Fruit fly (Drosophila melanogaster): Measurements from ENCODE around the gene CG15024.

CG15024 gene

dm6 chr3L:4431111-4431730 is 32.4 kb downstream of the CG15024 start:
- TF ChIP-seq CG7101 (tag; optimal IDR thresholded peaks at IDR 0.05) (no peak), ovo (GFP tag; optimal IDR thresholded peaks at IDR 0.05) (no peak), cnc (optimal IDR thresholded peaks at IDR 0.05) (no peak), Clk (GFP tag; optimal IDR thresholded peaks at IDR 0.05) (no peak), CG14711 (tag; optimal IDR thresholded peaks at IDR 0.05) (no peak), bab1 (GFP tag; optimal IDR thresholded peaks at IDR 0.05) (no peak), toe (GFP tag; optimal IDR thresholded peaks at IDR 0.05) (no peak), CG11617 (GFP tag; optimal IDR thresholded peaks at IDR 0.05) (no peak), CG1620 (GFP tag; optimal IDR thresholded peaks at IDR 0.05) (no peak), Crg-1 (GFP tag; optimal IDR thresholded peaks at IDR 0.05) (no peak), kay (GFP tag; ENCODE audit: borderline replicate concordance) (no peak), CG5204 (GFP tag; optimal IDR thresholded peaks at IDR 0.05) (no peak), Mnt (GFP tag; optimal IDR thresholded peaks at IDR 0.05) (no peak), Hr96 (GFP tag; optimal IDR thresholded peaks at IDR 0.05) (no peak), tj (GFP tag; optimal IDR thresholded peaks at IDR 0.05) (no peak), CG12768 (GFP tag; optimal IDR thresholded peaks at IDR 0.05) (no peak)

- TF ChIP-seq kay (GFP tag; ENCODE audit: borderline replicate concordance) (no peak), Hr96 (GFP tag; optimal IDR thresholded peaks at IDR 0.05) (no peak), toe (GFP tag; optimal IDR thresholded peaks at IDR 0.05) (no peak), CG7101 (tag; optimal IDR thresholded peaks at IDR 0.05) (no peak), Crg-1 (GFP tag; optimal IDR thresholded peaks at IDR 0.05) (no peak), CG33017 (tag; optimal IDR thresholded peaks at IDR 0.05) (no peak)
Observed at dm6 chr3L:4430331-4430730, 33.3 kb downstream of the CG15024 start.

- no peak for TF ChIP-seq pad (GFP tag; optimal IDR thresholded peaks at IDR 0.05)
- no peak for TF ChIP-seq CG33017 (tag; optimal IDR thresholded peaks at IDR 0.05)
- peak; percentile 80 for TF ChIP-seq CG14711 (tag; optimal IDR thresholded peaks at IDR 0.05)
- no peak for TF ChIP-seq CG5204 (GFP tag; optimal IDR thresholded peaks at IDR 0.05)
Observed at dm6 chr3L:4428918-4429546, 34.6 kb downstream of the CG15024 start, which contains the start of gene nAChRbeta1. Gene nAChRbeta1, plus strand, starts transcription at chr3L:4429349.

DNA sequence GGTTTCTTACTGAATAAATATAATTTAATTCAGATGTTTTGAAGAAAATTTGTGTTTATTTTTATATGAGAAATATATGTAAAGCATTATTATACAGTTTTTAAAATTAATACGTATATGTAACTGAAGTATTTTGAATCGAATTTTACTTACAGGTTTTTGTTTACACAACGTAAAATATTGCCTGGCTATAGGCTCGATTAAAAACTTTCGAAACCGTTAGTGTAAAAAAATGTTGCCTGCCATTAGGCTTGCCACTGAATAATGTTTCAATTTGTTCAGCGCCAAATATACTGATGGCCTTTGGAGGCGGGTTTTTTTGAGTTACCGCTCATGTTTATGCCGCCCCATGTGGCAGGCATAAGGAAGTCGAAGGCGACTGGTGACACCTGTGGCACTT is 37.0 kb downstream of the CG15024 start:
- no peak for TF ChIP-seq CG33017 (tag; optimal IDR thresholded peaks at IDR 0.05)
- TF ChIP-seq CG12768 (GFP tag; optimal IDR thresholded peaks at IDR 0.05), result no peak
- no peak for TF ChIP-seq CG11617 (GFP tag; optimal IDR thresholded peaks at IDR 0.05)
- no peak for TF ChIP-seq pad (GFP tag; optimal IDR thresholded peaks at IDR 0.05)
- no peak for TF ChIP-seq kay (GFP tag; ENCODE audit: borderline replicate concordance)
- TF ChIP-seq Clk (GFP tag; optimal IDR thresholded peaks at IDR 0.05), result no peak
- no peak for TF ChIP-seq bab1 (GFP tag; optimal IDR thresholded peaks at IDR 0.05)
- TF ChIP-seq Mnt (GFP tag; optimal IDR thresholded peaks at IDR 0.05), result no peak
- TF ChIP-seq CG5204 (GFP tag; optimal IDR thresholded peaks at IDR 0.05), result no peak
- TF ChIP-seq CG1620 (GFP tag; optimal IDR thresholded peaks at IDR 0.05), result no peak
- no peak for TF ChIP-seq CG7101 (tag; optimal IDR thresholded peaks at IDR 0.05)
- no peak for TF ChIP-seq Hr96 (GFP tag; optimal IDR thresholded peaks at IDR 0.05)
- no peak for TF ChIP-seq cic (GFP tag; optimal IDR thresholded peaks at IDR 0.05)
- TF ChIP-seq CG7045 (GFP tag; optimal IDR thresholded peaks at IDR 0.05), result no peak
- no peak for TF ChIP-seq Crg-1 (GFP tag; optimal IDR thresholded peaks at IDR 0.05)
- TF ChIP-seq tj (GFP tag; optimal IDR thresholded peaks at IDR 0.05), result no peak

DNA sequence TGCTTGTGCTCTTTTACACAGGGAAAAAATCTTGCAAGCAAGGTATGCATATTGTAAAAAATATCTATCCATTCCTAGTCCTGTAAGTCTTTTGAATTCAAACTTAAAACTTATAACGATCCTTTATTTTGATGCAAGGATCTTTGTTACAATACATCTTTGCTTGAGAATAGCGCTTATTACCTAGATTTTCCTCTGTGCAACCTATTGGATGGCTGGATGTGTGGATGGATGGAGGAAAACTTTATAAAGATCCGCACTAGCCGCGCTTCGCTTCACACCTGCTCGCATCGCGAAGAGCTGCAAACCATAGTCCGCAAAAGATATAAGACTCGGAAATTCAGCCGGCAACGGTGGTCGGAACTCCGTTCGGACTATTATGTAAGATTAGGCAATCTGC is 42.3 kb downstream of the CG15024 start, which contains the start of gene CG15020:
Gene CG15020 (plus strand): TSS at position 301 of the 400 bp plus-strand sequence.
- no peak for TF ChIP-seq CG1620 (GFP tag; optimal IDR thresholded peaks at IDR 0.05)
- TF ChIP-seq CG5204 (GFP tag; optimal IDR thresholded peaks at IDR 0.05), result no peak
- no peak for TF ChIP-seq Clk (GFP tag; optimal IDR thresholded peaks at IDR 0.05)
- no peak for TF ChIP-seq CG7101 (tag; optimal IDR thresholded peaks at IDR 0.05)
- no peak for TF ChIP-seq Crg-1 (GFP tag; optimal IDR thresholded peaks at IDR 0.05)
- TF ChIP-seq CG14711 (tag; optimal IDR thresholded peaks at IDR 0.05), result no peak
- TF ChIP-seq tj (GFP tag; optimal IDR thresholded peaks at IDR 0.05), result no peak
- no peak for TF ChIP-seq cic (GFP tag; optimal IDR thresholded peaks at IDR 0.05)
- TF ChIP-seq kay (GFP tag; ENCODE audit: borderline replicate concordance), result no peak
- TF ChIP-seq ovo (GFP tag; optimal IDR thresholded peaks at IDR 0.05), result no peak
- no peak for TF ChIP-seq Hr96 (GFP tag; optimal IDR thresholded peaks at IDR 0.05)
- no peak for TF ChIP-seq CG11617 (GFP tag; optimal IDR thresholded peaks at IDR 0.05)
- TF ChIP-seq Mnt (GFP tag; optimal IDR thresholded peaks at IDR 0.05), result no peak
- no peak for TF ChIP-seq bab1 (GFP tag; optimal IDR thresholded peaks at IDR 0.05)
- TF ChIP-seq CG7045 (GFP tag; optimal IDR thresholded peaks at IDR 0.05), result no peak
- no peak for TF ChIP-seq toe (GFP tag; optimal IDR thresholded peaks at IDR 0.05)
- TF ChIP-seq pad (GFP tag; optimal IDR thresholded peaks at IDR 0.05), result no peak
- no peak for TF ChIP-seq cnc (optimal IDR thresholded peaks at IDR 0.05)
- no peak for TF ChIP-seq CG33017 (tag; optimal IDR thresholded peaks at IDR 0.05)
- no peak for TF ChIP-seq CG12768 (GFP tag; optimal IDR thresholded peaks at IDR 0.05)

- TF ChIP-seq Mnt (GFP tag; optimal IDR thresholded peaks at IDR 0.05) (no peak), toe (GFP tag; optimal IDR thresholded peaks at IDR 0.05) (no peak)
Observed at dm6 chr3L:4417543-4417942, 46.1 kb downstream of the CG15024 start.

DNA sequence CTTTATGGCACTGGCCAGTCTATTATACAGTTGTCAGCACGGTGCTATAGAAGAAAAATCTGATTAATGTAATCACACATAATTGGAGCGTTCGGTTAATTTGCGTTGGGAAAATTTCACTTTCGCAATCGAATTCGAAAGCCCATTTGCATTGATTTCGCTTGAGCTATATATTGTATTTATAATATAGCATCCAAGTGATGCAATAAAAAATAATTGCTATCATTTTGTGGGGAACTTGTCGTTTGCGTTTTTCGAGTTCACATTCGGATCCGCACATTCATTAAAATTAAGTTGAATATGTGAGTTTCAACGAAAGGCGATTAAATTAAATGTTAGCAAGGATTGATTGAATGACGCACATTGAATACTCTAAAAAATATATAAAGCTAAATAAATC is 46.6 kb downstream of the CG15024 start:
- TF ChIP-seq CG5204 (GFP tag; optimal IDR thresholded peaks at IDR 0.05) (no peak), kay (GFP tag; ENCODE audit: borderline replicate concordance) (peak; percentile 74), CG14711 (tag; optimal IDR thresholded peaks at IDR 0.05) (no peak)
